Fruit fly (Drosophila melanogaster) whole organism, adult: ENCODE results near the gene CG31279.

Experiments
- CG11617 ChIP-seq: fragments of 200-800 bp; sonication (Bioruptor generic); optimal IDR thresholded peaks from 2 replicates; lab custom pipeline; 2017; ENCODE audit warnings: mild to moderate bottlenecking, missing biosample characterization, missing genetic modification reagents, missing genetic modification characterization
- CG12768 ChIP-seq: fragments of 200-800 bp; sonication (Bioruptor generic); optimal IDR thresholded peaks from 2 replicates; lab custom pipeline; 2017; ENCODE audit warnings: missing biosample characterization, missing genetic modification characterization, mild to moderate bottlenecking, moderate library complexity, missing genetic modification reagents
- CG14711 ChIP-seq: fragments of 200-800 bp; sonication (Bioruptor generic); optimal IDR thresholded peaks from 2 replicates; lab custom pipeline; 2018; ENCODE audit warnings: missing biosample characterization, mild to moderate bottlenecking, missing genetic modification characterization, moderate library complexity
- CG1620 ChIP-seq: fragments of 200-800 bp; sonication (Bioruptor generic); optimal IDR thresholded peaks from 2 replicates; lab custom pipeline; 2016; ENCODE audit warnings: missing biosample characterization, missing genetic modification characterization
- CG33017 ChIP-seq: fragments of 200-800 bp; sonication (Bioruptor generic); optimal IDR thresholded peaks from 2 replicates; lab custom pipeline; 2018; ENCODE audit warnings: missing biosample characterization, mild to moderate bottlenecking, missing genetic modification characterization, moderate library complexity
- CG5204 ChIP-seq: fragments of 200-800 bp; sonication (Bioruptor generic); optimal IDR thresholded peaks from 2 replicates; lab custom pipeline; 2016; ENCODE audit warnings: missing biosample characterization, missing genetic modification characterization
- CG7045 ChIP-seq: fragments of 200-800 bp; sonication (Bioruptor generic); optimal IDR thresholded peaks from 2 replicates; lab custom pipeline; 2017; ENCODE audit warnings: missing biosample characterization, mild to moderate bottlenecking, missing genetic modification characterization
- CG7101 ChIP-seq: fragments of 200-800 bp; sonication (Bioruptor generic); optimal IDR thresholded peaks from 2 replicates; lab custom pipeline; 2018; ENCODE audit warnings: missing biosample characterization, mild to moderate bottlenecking, missing genetic modification characterization, moderate library complexity
- Clk ChIP-seq: fragments of 200-800 bp; sonication (Bioruptor generic); optimal IDR thresholded peaks from 2 replicates; lab custom pipeline; 2017; ENCODE audit warnings: missing biosample characterization, missing genetic modification characterization
- Crg-1 ChIP-seq: fragments of 200-800 bp; sonication (Bioruptor generic); optimal IDR thresholded peaks from 2 replicates; lab custom pipeline; 2016; ENCODE audit warnings: missing biosample characterization, missing genetic modification characterization
- Hr96 ChIP-seq: fragments of 200-800 bp; sonication (Bioruptor generic); optimal IDR thresholded peaks from 2 replicates; lab custom pipeline; 2016; ENCODE audit warnings: missing biosample characterization, missing genetic modification characterization
- Mnt ChIP-seq: fragments of 200-800 bp; sonication (Bioruptor generic); optimal IDR thresholded peaks from 2 replicates; lab custom pipeline; 2016; ENCODE audit warnings: missing biosample characterization, mild to moderate bottlenecking, missing genetic modification characterization
- bab1 ChIP-seq: fragments of 200-800 bp; sonication (Bioruptor generic); optimal IDR thresholded peaks from 3 replicates; lab custom pipeline; 2019; ENCODE audit warnings: missing biosample characterization, mild to moderate bottlenecking, missing genetic modification characterization, moderate library complexity
- cic ChIP-seq: fragments of 200-800 bp; sonication (Bioruptor generic); optimal IDR thresholded peaks from 2 replicates; lab custom pipeline; 2017; ENCODE audit warnings: missing biosample characterization, mild to moderate bottlenecking, missing genetic modification characterization, moderate library complexity
- cnc ChIP-seq, 2 experiments: fragments of >200 bp; optimal IDR thresholded peaks; 2 replicates each; lab custom pipeline; 2017
- kay ChIP-seq: fragments of 200-800 bp; sonication (Bioruptor generic); peaks from one replicate; lab custom pipeline; 2016; ENCODE audit warnings: missing biosample characterization, missing genetic modification characterization, borderline replicate concordance
- ovo ChIP-seq: fragments of 200-800 bp; sonication (Bioruptor generic); optimal IDR thresholded peaks from 2 replicates; lab custom pipeline; 2016; ENCODE audit warnings: missing biosample characterization, missing genetic modification characterization
- pad ChIP-seq: fragments of 200-800 bp; sonication (Bioruptor generic); optimal IDR thresholded peaks from 3 replicates; lab custom pipeline; 2017; ENCODE audit warnings: missing biosample characterization, missing genetic modification characterization, mild to moderate bottlenecking, moderate library complexity, missing genetic modification reagents
- tj ChIP-seq: fragments of 200-800 bp; sonication (Bioruptor generic); optimal IDR thresholded peaks from 3 replicates; lab custom pipeline; 2017; ENCODE audit warnings: missing biosample characterization, mild to moderate bottlenecking, missing genetic modification characterization, moderate library complexity
- toe ChIP-seq: fragments of 200-800 bp; sonication (Bioruptor generic); optimal IDR thresholded peaks from 2 replicates; lab custom pipeline; 2016; ENCODE audit warnings: missing biosample characterization, missing genetic modification characterization

Gene CG31279

dm6 chr3R:16455875-16456274 lies 25.4 kb downstream of the CG31279 start, which contains the start of gene CG14883:
Gene CG14883, plus strand, starts transcription at chr3R:16456052.
- no peak for TF ChIP-seq CG7101 (tag; lab: Kevin White, UChicago)
- no peak for TF ChIP-seq CG5204 (GFP tag; lab: Kevin White, UChicago)
- no peak for TF ChIP-seq pad (GFP tag; lab: Kevin White, UChicago)
- no peak for TF ChIP-seq Hr96 (GFP tag; lab: Kevin White, UChicago)
- no peak for TF ChIP-seq CG11617 (GFP tag; lab: Kevin White, UChicago)
- TF ChIP-seq kay (GFP tag; lab: Kevin White, UChicago) = peak; percentile 42

DNA sequence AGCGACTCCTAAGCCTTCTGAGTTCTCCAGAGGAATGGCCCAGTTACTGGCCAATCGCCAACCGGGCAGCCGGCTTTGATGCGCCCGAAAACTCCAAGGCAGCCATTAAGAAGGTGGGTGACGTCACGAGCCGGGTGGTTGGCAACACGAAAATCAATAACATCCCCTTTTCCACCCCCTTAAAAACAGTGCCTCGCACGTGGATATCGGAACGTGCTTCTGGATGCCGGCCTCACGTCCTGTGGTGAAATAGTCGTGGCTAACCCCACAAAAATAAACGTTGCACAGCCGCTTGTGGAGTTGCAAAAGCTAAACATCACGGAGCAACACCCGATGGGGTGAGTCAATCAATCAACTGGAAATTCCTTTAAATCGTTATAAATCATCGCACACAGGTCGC lies 26.1 kb downstream of the CG31279 start:
- no peak for TF ChIP-seq Hr96 (GFP tag; lab: Kevin White, UChicago)
- TF ChIP-seq Clk (GFP tag; lab: Kevin White, UChicago) = no peak
- no peak for TF ChIP-seq cnc (optimal IDR thresholded peaks at IDR 0.05; lab: Kevin White, UChicago)
- no peak for TF ChIP-seq CG5204 (GFP tag; lab: Kevin White, UChicago)
- TF ChIP-seq CG12768 (GFP tag; lab: Kevin White, UChicago) = no peak
- no peak for TF ChIP-seq CG1620
- no peak for TF ChIP-seq Mnt (GFP tag; lab: Kevin White, UChicago)
- no peak for TF ChIP-seq kay (GFP tag; lab: Kevin White, UChicago)
- TF ChIP-seq CG7101 (tag; lab: Kevin White, UChicago) = no peak
- TF ChIP-seq CG33017 (tag; lab: Kevin White, UChicago) = no peak
- no peak for TF ChIP-seq CG7045 (GFP tag; lab: Kevin White, UChicago)

DNA sequence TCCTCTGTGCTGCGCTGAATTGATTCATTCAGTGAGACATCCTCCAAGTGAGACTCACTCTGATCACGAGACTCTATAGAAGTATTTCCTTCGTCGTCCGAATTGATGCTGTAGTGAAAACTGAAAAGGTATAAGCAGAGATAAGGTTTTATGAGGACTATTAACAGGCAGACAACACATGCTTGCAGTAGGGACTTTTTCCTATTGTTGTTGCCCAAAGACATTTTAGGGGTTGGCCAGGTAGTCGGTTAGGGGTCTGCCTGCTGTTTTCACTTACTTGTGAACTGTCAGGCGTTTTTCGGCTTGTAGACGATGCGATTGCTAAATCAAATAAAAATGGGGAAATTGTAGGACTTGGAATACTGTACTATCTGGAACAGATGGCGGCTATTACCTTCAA lies 38.1 kb downstream of the CG31279 start:
- TF ChIP-seq CG14711 (tag; lab: Kevin White, UChicago) (no peak), CG5204 (GFP tag; lab: Kevin White, UChicago) (no peak), tj (GFP tag; lab: Kevin White, UChicago) (no peak), Hr96 (GFP tag; lab: Kevin White, UChicago) (no peak), pad (GFP tag; lab: Kevin White, UChicago) (no peak), Crg-1 (GFP tag; lab: Kevin White, UChicago) (no peak), CG11617 (GFP tag; lab: Kevin White, UChicago) (no peak), kay (GFP tag; lab: Kevin White, UChicago) (no peak), toe (no peak)

DNA sequence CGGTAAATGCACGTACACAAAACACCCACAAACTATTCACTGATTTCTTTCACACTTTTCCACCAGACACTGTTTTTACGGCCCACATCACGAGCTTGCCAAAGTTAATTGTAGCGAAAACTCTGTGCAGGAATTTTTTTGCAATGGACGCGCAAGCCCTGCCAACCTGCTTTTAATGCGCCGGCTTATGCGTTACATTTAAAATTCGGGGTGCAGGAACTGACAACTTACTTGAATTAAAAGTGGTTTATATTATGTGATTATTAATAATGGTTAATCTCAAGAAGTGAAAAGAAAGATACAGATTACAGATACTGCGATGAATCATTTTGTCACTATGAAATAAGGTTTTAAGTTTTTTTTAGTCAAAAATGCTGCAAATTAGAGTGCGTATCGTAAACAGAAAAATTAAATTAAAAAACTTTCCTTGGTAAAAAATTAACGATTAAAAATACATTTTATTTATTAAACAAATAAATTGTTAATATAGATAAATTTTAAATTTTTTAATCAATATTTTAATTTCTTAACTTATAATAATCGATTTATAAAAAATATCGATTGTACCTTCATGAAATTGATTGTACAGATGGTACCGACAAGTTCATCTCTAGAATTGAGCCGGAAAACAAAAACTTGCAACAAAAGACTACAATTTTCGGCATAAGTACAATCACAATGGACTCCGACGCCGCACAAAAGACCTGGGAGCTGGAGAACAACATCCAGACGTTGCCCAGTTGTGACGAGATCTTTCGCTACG lies 39.2 kb downstream of the CG31279 start, which contains the start of the genes CG42232 and CSN5:
CG42232 (minus strand) TSS at position 163 of the 763 bp plus-strand sequence.
CSN5 (plus strand) TSS at position 599 of the 763 bp plus-strand sequence.
- TF ChIP-seq CG14711 (tag; lab: Kevin White, UChicago) (peak; percentile 49), bab1 (GFP tag; lab: Kevin White, UChicago) (peak; percentile 48), CG33017 (tag; lab: Kevin White, UChicago) (no peak), Crg-1 (GFP tag; lab: Kevin White, UChicago) (no peak), CG12768 (GFP tag; lab: Kevin White, UChicago) (peak; percentile 35), CG1620 (peak; percentile 40), cnc (optimal IDR thresholded peaks at IDR 0.05; lab: Kevin White, UChicago) (no peak), Hr96 (GFP tag; lab: Kevin White, UChicago) (peak; percentile 31), tj (GFP tag; lab: Kevin White, UChicago) (peak; percentile 5), Clk (GFP tag; lab: Kevin White, UChicago) (no peak), pad (GFP tag; lab: Kevin White, UChicago) (peak; percentile 11), CG7045 (GFP tag; lab: Kevin White, UChicago) (peak; percentile 31), ovo (GFP tag; lab: Kevin White, UChicago) (peak; percentile 23), CG5204 (GFP tag; lab: Kevin White, UChicago) (peak; percentile 53), toe (peak; percentile 68), kay (GFP tag; lab: Kevin White, UChicago) (no peak), CG11617 (GFP tag; lab: Kevin White, UChicago) (peak; percentile 63), cic (GFP tag; lab: Kevin White, UChicago) (no peak), Mnt (GFP tag; lab: Kevin White, UChicago) (no peak), CG7101 (tag; lab: Kevin White, UChicago) (peak; percentile 34)

- TF ChIP-seq toe (no peak), CG1620 (no peak), CG33017 (tag; lab: Kevin White, UChicago) (no peak), CG7101 (tag; lab: Kevin White, UChicago) (no peak), pad (GFP tag; lab: Kevin White, UChicago) (no peak), ovo (GFP tag; lab: Kevin White, UChicago) (no peak), CG7045 (GFP tag; lab: Kevin White, UChicago) (no peak), CG14711 (tag; lab: Kevin White, UChicago) (no peak), tj (GFP tag; lab: Kevin White, UChicago) (no peak), cic (GFP tag; lab: Kevin White, UChicago) (no peak), CG11617 (GFP tag; lab: Kevin White, UChicago) (no peak), Mnt (GFP tag; lab: Kevin White, UChicago) (no peak), cnc (optimal IDR thresholded peaks at IDR 0.05; lab: Kevin White, UChicago) (no peak), Clk (GFP tag; lab: Kevin White, UChicago) (no peak), CG5204 (GFP tag; lab: Kevin White, UChicago) (no peak), Crg-1 (GFP tag; lab: Kevin White, UChicago) (no peak)
These were observed 41.8 kb downstream of the CG31279 start, which contains the start of gene Gyc89Da for dm6 chr3R:16472301-16472700. Gene Gyc89Da, plus strand, starts transcription at chr3R:16472601.
